Worm (Caenorhabditis elegans) whole organism, early embryonic: Measurements from ENCODE around the gene W04D12.1.

Source experiments
- B0310.2 ChIP-seq: sonication (generic microtip); optimal IDR thresholded peaks from 2 replicates; lab custom pipeline; 2016; ENCODE audit warnings: mild to moderate bottlenecking, missing genetic modification characterization, missing compliant biosample characterization
- F13C5.2 ChIP-seq: sonication (generic microtip); optimal IDR thresholded peaks from 2 replicates; lab custom pipeline; 2017; ENCODE audit warnings: mild to moderate bottlenecking, missing genetic modification characterization, inconsistent platforms, missing compliant biosample characterization
- aly-1 ChIP-seq: sonication (generic microtip); optimal IDR thresholded peaks from 2 replicates; lab custom pipeline; 2016; ENCODE audit warnings: missing genetic modification characterization, missing compliant biosample characterization
- ama-1 ChIP-seq: fragments of 150-350 bp; optimal IDR thresholded peaks from 2 replicates; lab custom pipeline; 2014
- ceh-13 ChIP-seq: fragments of 200-800 bp; sonication (Bioruptor generic); optimal IDR thresholded peaks from 2 replicates; lab custom pipeline; 2018; ENCODE audit warnings: mild to moderate bottlenecking, missing genetic modification characterization, missing compliant biosample characterization
- ceh-36 ChIP-seq: sonication (generic microtip); optimal IDR thresholded peaks from 2 replicates; lab custom pipeline; 2016; ENCODE audit warnings: missing genetic modification characterization, inconsistent platforms, missing compliant biosample characterization
- ets-7 ChIP-seq: sonication (generic microtip); optimal IDR thresholded peaks from 2 replicates; lab custom pipeline; 2016; ENCODE audit warnings: missing genotype, missing genetic modification characterization, missing compliant biosample characterization
- flt-1 ChIP-seq: fragments of 200-800 bp; sonication (Bioruptor generic); IDR thresholded peaks from 2 replicates; pipeline ENCODE4 v1.3.6; 2022; ENCODE audit warnings: missing genetic modification characterization, missing compliant biosample characterization
- hmbx-1 ChIP-seq: sonication (generic microtip); optimal IDR thresholded peaks from 2 replicates; lab custom pipeline; 2016; ENCODE audit warnings: mild to moderate bottlenecking, missing genetic modification characterization, missing compliant biosample characterization
- hmg-4 ChIP-seq: fragments of 200-800 bp; sonication (Bioruptor generic); optimal IDR thresholded peaks from 2 replicates; lab custom pipeline; 2018; ENCODE audit warnings: mild to moderate bottlenecking, missing genetic modification characterization, missing compliant biosample characterization
- hnd-1 ChIP-seq: sonication (generic microtip); optimal IDR thresholded peaks from 2 replicates; lab custom pipeline; 2016; ENCODE audit warnings: missing genetic modification characterization, missing compliant biosample characterization
- pes-1 ChIP-seq: fragments of 200-800 bp; sonication (Bioruptor generic); IDR thresholded peaks from 2 replicates; pipeline ENCODE4 v1.3.6; 2022; ENCODE audit warnings: missing genetic modification reagents, missing genetic modification characterization, missing compliant biosample characterization
- scrt-1 ChIP-seq: fragments of 200-800 bp; sonication (Bioruptor generic); IDR thresholded peaks from 2 replicates; pipeline ENCODE4 v1.3.6; 2022; ENCODE audit warnings: missing genetic modification characterization, missing compliant biosample characterization
- sea-1 ChIP-seq: fragments of 200-800 bp; sonication (Bioruptor generic); conservative IDR thresholded peaks from 2 replicates; pipeline ENCODE4 v1.3.6; 2022; ENCODE audit warnings: missing genetic modification characterization, missing compliant biosample characterization
- tbx-11 ChIP-seq: fragments of 200-800 bp; sonication (Bioruptor generic); IDR thresholded peaks from 2 replicates; pipeline ENCODE4 v1.3.6; 2022; ENCODE audit warnings: missing genetic modification characterization, missing compliant biosample characterization
- tbx-37 ChIP-seq: fragments of 200-800 bp; sonication (Bioruptor generic); conservative IDR thresholded peaks from 2 replicates; pipeline ENCODE4 v1.3.6; 2022; ENCODE audit warnings: missing genetic modification reagents, missing genetic modification characterization, missing compliant biosample characterization
- tra-4 ChIP-seq: sonication (generic microtip); optimal IDR thresholded peaks from 2 replicates; lab custom pipeline; 2017; ENCODE audit warnings: missing genetic modification characterization, missing compliant biosample characterization

The W04D12.1 gene

ce11 chrIII:5878215-5878614 lies 41.5 kb downstream of the W04D12.1 start, which contains the start of the genes mig-21 and F01F1.2:
TSS of gene mig-21 (minus strand) at chrIII:5878380.
TSS of gene F01F1.2 (plus strand) at chrIII:5878554.
- no peak for TF ChIP-seq F13C5.2 (tag; lab: Kevin White, UChicago)

ce11 chrIII:5879291-5879968 lies 42.7 kb downstream of the W04D12.1 start, which contains the start of gene hpo-10:
TSS of gene hpo-10 (plus strand) at chrIII:5879489.
- TF ChIP-seq scrt-1 (no peak), hnd-1 (tag; lab: Kevin White, UChicago) (no peak), B0310.2 (tag; lab: Kevin White, UChicago) (no peak), ama-1 (lab: Kevin White, UChicago) (no peak), flt-1 (GFP tag; lab: Robert Waterston, UW) (no peak), ets-7 (tag; lab: Kevin White, UChicago) (no peak), F13C5.2 (tag; lab: Kevin White, UChicago) (no peak), tbx-11 (GFP tag; lab: Robert Waterston, UW) (no peak), tra-4 (no peak), hmg-4 (GFP tag; lab: Kevin White, UChicago) (no peak), pes-1 (GFP tag; lab: Robert Waterston, UW) (no peak), hmbx-1 (tag; lab: Kevin White, UChicago) (no peak), sea-1 (GFP tag; lab: Robert Waterston, UW) (no peak), ceh-13 (GFP tag; lab: Kevin White, UChicago) (no peak), tbx-37 (GFP tag; lab: Robert Waterston, UW) (no peak), aly-1 (no peak)

ce11 chrIII:5882284-5882683 lies 45.6 kb downstream of the W04D12.1 start:
- peak; percentile 14 for TF ChIP-seq ama-1 (lab: Kevin White, UChicago)
- TF ChIP-seq hmg-4 (GFP tag; lab: Kevin White, UChicago): no peak

ce11 chrIII:5882823-5883222 lies 46.1 kb downstream of the W04D12.1 start, which contains the start of gene F01F1.14:
TSS of gene F01F1.14 (minus strand) at chrIII:5882923.
- TF ChIP-seq tbx-11 (GFP tag; lab: Robert Waterston, UW): no peak
- TF ChIP-seq F13C5.2 (tag; lab: Kevin White, UChicago): no peak
- TF ChIP-seq tbx-37 (GFP tag; lab: Robert Waterston, UW): no peak
- no peak for TF ChIP-seq ceh-13 (GFP tag; lab: Kevin White, UChicago)
- TF ChIP-seq hmbx-1 (tag; lab: Kevin White, UChicago): no peak
- TF ChIP-seq scrt-1: no peak
- no peak for TF ChIP-seq ceh-36
- TF ChIP-seq ets-7 (tag; lab: Kevin White, UChicago): no peak
- no peak for TF ChIP-seq aly-1
- TF ChIP-seq sea-1 (GFP tag; lab: Robert Waterston, UW): no peak
- TF ChIP-seq pes-1 (GFP tag; lab: Robert Waterston, UW): no peak
- no peak for TF ChIP-seq hmg-4 (GFP tag; lab: Kevin White, UChicago)
- TF ChIP-seq flt-1 (GFP tag; lab: Robert Waterston, UW): no peak
- TF ChIP-seq hnd-1 (tag; lab: Kevin White, UChicago): no peak

ce11 chrIII:5883517-5883916 lies 46.8 kb downstream of the W04D12.1 start:
- no peak for TF ChIP-seq F13C5.2 (tag; lab: Kevin White, UChicago)
- TF ChIP-seq ceh-13 (GFP tag; lab: Kevin White, UChicago): no peak
- TF ChIP-seq ama-1 (lab: Kevin White, UChicago): no peak
- no peak for TF ChIP-seq tbx-11 (GFP tag; lab: Robert Waterston, UW)
- TF ChIP-seq B0310.2 (tag; lab: Kevin White, UChicago): no peak

ce11 chrIII:5884007-5884406 lies 47.3 kb downstream of the W04D12.1 start, which contains the start of gene C28H8.5:
TSS of gene C28H8.5 (plus strand) at chrIII:5884307.
- TF ChIP-seq tra-4 (no peak), aly-1 (no peak), flt-1 (GFP tag; lab: Robert Waterston, UW) (no peak), F13C5.2 (tag; lab: Kevin White, UChicago) (no peak), ceh-36 (no peak), hmg-4 (GFP tag; lab: Kevin White, UChicago) (no peak), ceh-13 (GFP tag; lab: Kevin White, UChicago) (no peak), ama-1 (lab: Kevin White, UChicago) (no peak)

ce11 chrIII:5884459-5884858 lies 47.7 kb downstream of the W04D12.1 start:
- no peak for TF ChIP-seq ets-7 (tag; lab: Kevin White, UChicago)
- no peak for TF ChIP-seq hnd-1 (tag; lab: Kevin White, UChicago)
- TF ChIP-seq ceh-13 (GFP tag; lab: Kevin White, UChicago): no peak
- TF ChIP-seq F13C5.2 (tag; lab: Kevin White, UChicago): no peak
- no peak for TF ChIP-seq tbx-37 (GFP tag; lab: Robert Waterston, UW)
- no peak for TF ChIP-seq flt-1 (GFP tag; lab: Robert Waterston, UW)
- TF ChIP-seq scrt-1: no peak
- TF ChIP-seq ceh-36: no peak
- TF ChIP-seq tbx-11 (GFP tag; lab: Robert Waterston, UW): no peak
- no peak for TF ChIP-seq sea-1 (GFP tag; lab: Robert Waterston, UW)
- no peak for TF ChIP-seq tra-4
- TF ChIP-seq pes-1 (GFP tag; lab: Robert Waterston, UW): no peak
- no peak for TF ChIP-seq hmg-4 (GFP tag; lab: Kevin White, UChicago)
- TF ChIP-seq ama-1 (lab: Kevin White, UChicago): no peak
- TF ChIP-seq hmbx-1 (tag; lab: Kevin White, UChicago): no peak
- no peak for TF ChIP-seq B0310.2 (tag; lab: Kevin White, UChicago)
- no peak for TF ChIP-seq aly-1
